Fruit fly (Drosophila melanogaster) whole organism, prepupa: ENCODE results near the gene PolG2.

Experiments
- Blimp-1 ChIP-seq: fragments of 200-800 bp; sonication (Bioruptor generic); optimal IDR thresholded peaks from 3 replicates; lab custom pipeline; 2017; ENCODE audit warnings: missing biosample characterization, missing genetic modification characterization, mild to moderate bottlenecking, moderate library complexity, missing genetic modification reagents
- CG10631 ChIP-seq: fragments of 200-800 bp; sonication (Bioruptor generic); optimal IDR thresholded peaks from 2 replicates; lab custom pipeline; 2016; ENCODE audit warnings: missing biosample characterization, missing genetic modification characterization
- CG10669 ChIP-seq: fragments of 200-800 bp; sonication (Bioruptor generic); optimal IDR thresholded peaks from 3 replicates; lab custom pipeline; 2018; ENCODE audit warnings: missing biosample characterization, mild to moderate bottlenecking, missing genetic modification characterization, moderate library complexity
- CG11294 ChIP-seq: fragments of 200-800 bp; sonication (Bioruptor generic); IDR thresholded peaks from 2 replicates; pipeline ENCODE4 v1.3.6; 2022; ENCODE audit warnings: missing biosample characterization, missing genetic modification characterization
- CG11762 ChIP-seq: fragments of 200-800 bp; sonication (Bioruptor generic); optimal IDR thresholded peaks from 3 replicates; lab custom pipeline; 2016; ENCODE audit warnings: missing biosample characterization, missing genetic modification characterization; ENCODE audit not compliant: insufficient read depth
- CG11902 ChIP-seq: fragments of 200-800 bp; sonication (Bioruptor generic); optimal IDR thresholded peaks from 3 replicates; lab custom pipeline; 2016; ENCODE audit warnings: missing biosample characterization, missing genetic modification characterization
- CG1621 ChIP-seq: fragments of 200-800 bp; sonication (Bioruptor generic); optimal IDR thresholded peaks from 3 replicates; lab custom pipeline; 2018; ENCODE audit warnings: missing biosample characterization, mild to moderate bottlenecking, missing genetic modification characterization
- CG16779 ChIP-seq: fragments of 200-800 bp; sonication (Bioruptor generic); optimal IDR thresholded peaks from 3 replicates; lab custom pipeline; 2017; ENCODE audit warnings: missing biosample characterization, mild to moderate bottlenecking, missing genetic modification characterization
- CG3032 ChIP-seq: fragments of 200-800 bp; optimal IDR thresholded peaks from 2 replicates; lab custom pipeline; 2019; ENCODE audit warnings: missing biosample characterization, mild to moderate bottlenecking, missing genetic modification characterization, moderate library complexity
- CG31627 ChIP-seq: fragments of 200-800 bp; sonication (Bioruptor generic); optimal IDR thresholded peaks from 3 replicates; lab custom pipeline; 2016; ENCODE audit warnings: missing biosample characterization, missing genetic modification characterization
- CG32006 ChIP-seq: fragments of 200-800 bp; sonication (Bioruptor generic); optimal IDR thresholded peaks from 3 replicates; lab custom pipeline; 2017; ENCODE audit warnings: missing biosample characterization, mild to moderate bottlenecking, missing genetic modification characterization
- CG34406 ChIP-seq: fragments of 200-800 bp; sonication (Bioruptor generic); optimal IDR thresholded peaks from 3 replicates; lab custom pipeline; 2016; ENCODE audit warnings: missing biosample characterization, missing genetic modification characterization
- CG3919 ChIP-seq: fragments of 200-800 bp; sonication (Bioruptor generic); optimal IDR thresholded peaks from 3 replicates; lab custom pipeline; 2016; ENCODE audit warnings: missing biosample characterization, missing genetic modification characterization
- CG6163 ChIP-seq: fragments of 200-800 bp; sonication (Bioruptor generic); IDR thresholded peaks from 3 replicates; pipeline ENCODE4 v1.3.6; 2022; ENCODE audit warnings: missing biosample characterization, missing genetic modification characterization
- CG6276 ChIP-seq: fragments of 200-800 bp; sonication (Bioruptor generic); optimal IDR thresholded peaks from 2 replicates; lab custom pipeline; 2017; ENCODE audit warnings: missing biosample characterization, mild to moderate bottlenecking, missing genetic modification characterization
- CG6808 ChIP-seq: fragments of 200-800 bp; sonication (Bioruptor generic); optimal IDR thresholded peaks from 3 replicates; lab custom pipeline; 2017; ENCODE audit warnings: missing biosample characterization, missing genetic modification characterization, mild to moderate bottlenecking, moderate library complexity, missing genetic modification reagents
- CG8119 ChIP-seq: fragments of 200-800 bp; sonication (Bioruptor generic); IDR thresholded peaks from 3 replicates; pipeline ENCODE4 v1.3.6; 2022; ENCODE audit warnings: missing biosample characterization, missing genetic modification characterization
- CG9139 ChIP-seq: fragments of 200-800 bp; sonication (Bioruptor generic); optimal IDR thresholded peaks from 3 replicates; lab custom pipeline; 2017; ENCODE audit warnings: missing biosample characterization, mild to moderate bottlenecking, missing genetic modification characterization
- Eip78C ChIP-seq: fragments of 200-800 bp; sonication (Bioruptor generic); peaks from one replicate; lab custom pipeline; 2016; ENCODE audit warnings: missing biosample characterization, missing genetic modification characterization
- Eip93F ChIP-seq: fragments of 200-800 bp; sonication (Bioruptor generic); optimal IDR thresholded peaks from 2 replicates; lab custom pipeline; 2016; ENCODE audit warnings: missing biosample characterization, mild to moderate bottlenecking, missing genetic modification characterization
- Gug ChIP-seq: fragments of 200-800 bp; sonication (Bioruptor generic); IDR thresholded peaks from 2 replicates; pipeline ENCODE4 v1.3.6; 2022; ENCODE audit warnings: missing biosample characterization, missing genetic modification characterization
- Hr38 ChIP-seq: sonication (Bioruptor generic); optimal IDR thresholded peaks from 2 replicates; lab custom pipeline; 2016; ENCODE audit warnings: missing biosample characterization, missing genetic modification characterization
- Hr39 ChIP-seq: fragments of 200-800 bp; sonication (Bioruptor generic); optimal IDR thresholded peaks from 2 replicates; lab custom pipeline; 2016; ENCODE audit warnings: missing biosample characterization, missing genetic modification characterization
- Hr4 ChIP-seq: fragments of 200-800 bp; sonication (Bioruptor generic); optimal IDR thresholded peaks from 3 replicates; lab custom pipeline; 2016; ENCODE audit warnings: missing biosample characterization, missing genetic modification characterization
- Lpt ChIP-seq: fragments of 200-800 bp; sonication (Bioruptor generic); optimal IDR thresholded peaks from 3 replicates; lab custom pipeline; 2016; ENCODE audit warnings: missing biosample characterization, missing genetic modification characterization
- Met ChIP-seq: fragments of 200-800 bp; sonication (Bioruptor generic); optimal IDR thresholded peaks from 3 replicates; lab custom pipeline; 2016; ENCODE audit warnings: missing biosample characterization, missing genetic modification characterization
- Sox102F ChIP-seq: fragments of 200-800 bp; sonication (Bioruptor generic); optimal IDR thresholded peaks from 2 replicates; lab custom pipeline; 2016; ENCODE audit warnings: missing biosample characterization, mild to moderate bottlenecking, missing genetic modification characterization
- Sox14 ChIP-seq: fragments of 200-800 bp; sonication (Bioruptor generic); optimal IDR thresholded peaks from 3 replicates; lab custom pipeline; 2016; ENCODE audit warnings: missing biosample characterization, missing genetic modification characterization
- achi ChIP-seq: fragments of 200-800 bp; sonication (Bioruptor generic); optimal IDR thresholded peaks from 3 replicates; lab custom pipeline; 2016; ENCODE audit warnings: missing biosample characterization, missing genetic modification characterization
- acj6 ChIP-seq: fragments of 200-800 bp; sonication (Bioruptor generic); optimal IDR thresholded peaks from 3 replicates; lab custom pipeline; 2016; ENCODE audit warnings: missing biosample characterization, missing genetic modification characterization
- dac ChIP-seq: fragments of 200-800 bp; sonication (Bioruptor generic); optimal IDR thresholded peaks from 2 replicates; lab custom pipeline; 2017; ENCODE audit warnings: missing biosample characterization, mild to moderate bottlenecking, missing genetic modification characterization
- dsx ChIP-seq: fragments of 200-800 bp; optimal IDR thresholded peaks from 3 replicates; lab custom pipeline; 2019; ENCODE audit warnings: missing biosample characterization, mild to moderate bottlenecking, missing genetic modification characterization, moderate library complexity; ENCODE audit not compliant: poor library complexity, severe bottlenecking
- eg ChIP-seq: fragments of 200-800 bp; sonication (Bioruptor generic); IDR thresholded peaks from 3 replicates; pipeline ENCODE4 v1.3.6; 2022; ENCODE audit warnings: missing biosample characterization, missing genetic modification characterization
- esn ChIP-seq: fragments of 200-800 bp; sonication (Bioruptor generic); optimal IDR thresholded peaks from 2 replicates; lab custom pipeline; 2016; ENCODE audit warnings: missing biosample characterization, mild to moderate bottlenecking, missing genetic modification characterization, moderate library complexity
- fkh ChIP-seq: fragments of 200-800 bp; sonication (Bioruptor generic); optimal IDR thresholded peaks from 3 replicates; lab custom pipeline; 2017; ENCODE audit warnings: missing biosample characterization, mild to moderate bottlenecking, missing genetic modification characterization, moderate library complexity
- net ChIP-seq: fragments of 200-800 bp; sonication (Bioruptor generic); optimal IDR thresholded peaks from 3 replicates; lab custom pipeline; 2016; ENCODE audit warnings: missing biosample characterization, missing genetic modification characterization
- pdm3 ChIP-seq: fragments of 200-800 bp; sonication (Bioruptor generic); optimal IDR thresholded peaks from 3 replicates; lab custom pipeline; 2016; ENCODE audit warnings: missing biosample characterization, missing genetic modification characterization
- salr ChIP-seq, 2 experiments: fragments of 200-800 bp; sonication (Bioruptor generic); optimal IDR thresholded peaks; 3 replicates each; lab custom pipeline; 2016 to 2018; ENCODE audit warnings: missing biosample characterization in 2 of 2, missing genetic modification characterization in 2 of 2, mild to moderate bottlenecking in 1 of 2
- ss ChIP-seq, 2 experiments: fragments of 200-800 bp; sonication (Bioruptor generic); optimal IDR thresholded peaks; 2 replicates in 1 of 2; 3 replicates in 1 of 2; lab custom pipeline; 2017 to 2018; ENCODE audit warnings: mild to moderate bottlenecking in 2 of 2, missing biosample characterization in 2 of 2, missing genetic modification characterization in 2 of 2, moderate library complexity in 1 of 2
- svp ChIP-seq: fragments of 200-800 bp; sonication (Bioruptor generic); peaks from one replicate; lab custom pipeline; 2016; ENCODE audit warnings: missing biosample characterization, missing genetic modification characterization
- vri ChIP-seq: fragments of 200-800 bp; sonication (Bioruptor generic); optimal IDR thresholded peaks from 3 replicates; lab custom pipeline; 2016; ENCODE audit warnings: missing biosample characterization, mild to moderate bottlenecking, missing genetic modification characterization

PolG2 gene

DNA sequence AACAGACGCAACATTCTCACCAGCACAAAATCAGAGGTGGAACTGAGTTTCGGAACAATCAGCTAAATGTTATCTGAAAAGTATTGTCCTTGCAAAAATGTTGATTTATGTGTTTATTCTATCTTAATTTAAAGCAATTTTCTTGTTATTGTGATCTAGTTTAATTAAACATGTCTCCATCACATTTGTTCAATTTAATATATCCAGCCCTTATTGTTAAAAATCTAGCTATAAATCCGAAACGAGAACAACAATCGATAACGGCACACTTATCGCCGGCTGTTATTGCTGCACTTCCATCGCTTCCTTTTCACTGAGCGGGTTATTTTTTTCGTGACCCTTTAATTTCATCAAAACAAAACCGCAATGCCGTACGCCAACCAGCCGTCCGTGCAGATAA, at the start of gene PolG2, which contains the start of the genes GatC and Polr2C:
Gene PolG2, minus strand, starts transcription at position 48 of the 400 bp plus-strand sequence.
Gene GatC, minus strand, starts transcription at position 48 of the 400 bp plus-strand sequence.
Gene Polr2C, plus strand, starts transcription at position 280 of the 400 bp plus-strand sequence.
- TF ChIP-seq esn (GFP tag; lab: Kevin White, UChicago) (peak; percentile 14), CG31627 (GFP tag; lab: Kevin White, UChicago) (peak; percentile 26), eg (GFP tag; lab: Robert Waterston, UW) (0 out of 3 replicates have a peak, but pooled peaks have one; percentile 15), CG1621 (tag; lab: Kevin White, UChicago) (no peak), dsx (GFP tag; lab: Kevin White, UChicago) (no peak), CG8119 (GFP tag; lab: Robert Waterston, UW) (0 out of 3 replicates have a peak, but pooled peaks have one; percentile 12), CG3032 (tag; lab: Kevin White, UChicago) (peak; percentile 8)
- TF ChIP-seq, all 60 proteins: peak for 5

dm6 chr2L:13881939-13882338, 49.0 kb upstream of the PolG2 start:
- TF ChIP-seq vri (GFP tag; lab: Kevin White, UChicago): peak; percentile 56
- TF ChIP-seq acj6: no peak
- TF ChIP-seq Met (GFP tag; lab: Kevin White, UChicago): peak; percentile 15
- no peak for TF ChIP-seq CG16779 (tag; lab: Kevin White, UChicago)
- TF ChIP-seq eg (GFP tag; lab: Robert Waterston, UW): 0 out of 3 replicates have a peak, but pooled peaks have one; percentile 10
- peak; percentile 89 for TF ChIP-seq fkh (GFP tag; lab: Kevin White, UChicago)
- TF ChIP-seq Eip78C (GFP tag; lab: Kevin White, UChicago): peak; percentile 67
- TF ChIP-seq dsx (GFP tag; lab: Kevin White, UChicago): no peak
- no peak for TF ChIP-seq salr (GFP tag; optimal IDR thresholded peaks at IDR 0.05; lab: Kevin White, UChicago)
- no peak for TF ChIP-seq CG10669
- peak; percentile 17 for TF ChIP-seq esn (GFP tag; lab: Kevin White, UChicago)
- TF ChIP-seq svp (GFP tag; lab: Kevin White, UChicago): peak; percentile 49

DNA sequence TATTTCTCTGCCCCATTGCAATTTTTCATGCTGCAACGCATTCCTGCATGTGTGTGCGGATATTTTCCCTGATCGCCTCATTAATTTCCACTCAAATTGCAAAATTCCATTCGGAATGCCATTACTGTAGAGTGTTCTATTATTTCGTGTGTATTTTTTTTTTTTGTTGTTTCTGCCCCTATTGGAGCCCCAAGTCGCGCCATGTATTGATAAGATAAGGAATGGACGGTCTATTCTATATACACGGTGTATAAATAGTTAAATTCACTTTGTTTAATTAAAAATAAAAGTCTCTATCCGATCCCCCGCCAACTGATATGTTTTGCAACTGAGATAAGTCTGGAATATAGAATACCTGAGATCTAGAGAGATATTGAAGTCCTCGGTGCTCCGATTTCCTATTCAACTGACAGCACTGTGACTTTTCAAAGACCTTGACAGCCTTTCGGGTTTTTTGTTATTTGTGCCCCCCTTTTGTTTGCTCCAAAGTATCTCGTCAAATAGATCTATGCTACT, 48.5 kb upstream of the PolG2 start:
- TF ChIP-seq svp (GFP tag; lab: Kevin White, UChicago): peak; percentile 74
- no peak for TF ChIP-seq net (GFP tag; lab: Kevin White, UChicago)
- TF ChIP-seq CG11902 (GFP tag; lab: Kevin White, UChicago): no peak
- TF ChIP-seq CG10669: no peak
- no peak for TF ChIP-seq acj6
- TF ChIP-seq Met (GFP tag; lab: Kevin White, UChicago): no peak
- no peak for TF ChIP-seq dsx (GFP tag; lab: Kevin White, UChicago)
- peak; percentile 20 for TF ChIP-seq Eip93F

- TF ChIP-seq achi (GFP tag; lab: Kevin White, UChicago): no peak
- no peak for TF ChIP-seq CG10631 (GFP tag; lab: Kevin White, UChicago)
- TF ChIP-seq eg (GFP tag; lab: Robert Waterston, UW): peak; percentile 64; the same call in 2 of the 3 replicates
- TF ChIP-seq acj6: no peak
- no peak for TF ChIP-seq CG6808 (GFP tag; lab: Kevin White, UChicago)
- no peak for TF ChIP-seq Blimp-1 (GFP tag; lab: Kevin White, UChicago)
- TF ChIP-seq CG11762 (GFP tag; lab: Kevin White, UChicago): no peak
- peak; percentile 71 for TF ChIP-seq vri (GFP tag; lab: Kevin White, UChicago)
- TF ChIP-seq Hr4 (GFP tag; lab: Kevin White, UChicago): no peak
- TF ChIP-seq salr (GFP tag; optimal IDR thresholded peaks at IDR 0.05; lab: Kevin White, UChicago): no peak
- TF ChIP-seq CG6163 (GFP tag; lab: Robert Waterston, UW): peak; percentile 41; the same call in 2 of the 3 replicates
- TF ChIP-seq Sox102F: peak; percentile 3
- TF ChIP-seq CG32006 (GFP tag; lab: Kevin White, UChicago): no peak
- TF ChIP-seq CG9139 (GFP tag; lab: Kevin White, UChicago): peak; percentile 17
- no peak for TF ChIP-seq dac (GFP tag; lab: Kevin White, UChicago)
- peak; percentile 39 for TF ChIP-seq dsx (GFP tag; lab: Kevin White, UChicago)
- peak; percentile 12 to 25 for TF ChIP-seq ss (GFP tag; optimal IDR thresholded peaks at IDR 0.05; lab: Kevin White, UChicago)
- TF ChIP-seq CG3919 (GFP tag; lab: Kevin White, UChicago): peak; percentile 35
- no peak for TF ChIP-seq Lpt (GFP tag; lab: Kevin White, UChicago)
- TF ChIP-seq CG11294: no peak
- no peak; the same call in 2 of the 3 replicates for TF ChIP-seq CG8119 (GFP tag; lab: Robert Waterston, UW)
- TF ChIP-seq Hr39 (GFP tag; lab: Kevin White, UChicago): no peak
- peak; percentile 26; the same call in 1 of the 2 replicates for TF ChIP-seq Gug (GFP tag; lab: Robert Waterston, UW)
- TF ChIP-seq pdm3 (GFP tag; lab: Kevin White, UChicago): no peak
- no peak for TF ChIP-seq CG34406 (GFP tag; lab: Kevin White, UChicago)
- TF ChIP-seq svp (GFP tag; lab: Kevin White, UChicago): peak; percentile 44
- TF ChIP-seq Hr38 (GFP tag; lab: Kevin White, UChicago): no peak
- peak; percentile 48 for TF ChIP-seq fkh (GFP tag; lab: Kevin White, UChicago)
- TF ChIP-seq Sox14: no peak
- peak; percentile 6 for TF ChIP-seq CG6276 (GFP tag; lab: Kevin White, UChicago)
- no peak for TF ChIP-seq CG1621 (tag; lab: Kevin White, UChicago)
Observed at dm6 chr2L:13878801-13879200, 45.9 kb upstream of the PolG2 start.
